Worm (Caenorhabditis elegans): ENCODE measurements around the gene irld-25.

DNA sequence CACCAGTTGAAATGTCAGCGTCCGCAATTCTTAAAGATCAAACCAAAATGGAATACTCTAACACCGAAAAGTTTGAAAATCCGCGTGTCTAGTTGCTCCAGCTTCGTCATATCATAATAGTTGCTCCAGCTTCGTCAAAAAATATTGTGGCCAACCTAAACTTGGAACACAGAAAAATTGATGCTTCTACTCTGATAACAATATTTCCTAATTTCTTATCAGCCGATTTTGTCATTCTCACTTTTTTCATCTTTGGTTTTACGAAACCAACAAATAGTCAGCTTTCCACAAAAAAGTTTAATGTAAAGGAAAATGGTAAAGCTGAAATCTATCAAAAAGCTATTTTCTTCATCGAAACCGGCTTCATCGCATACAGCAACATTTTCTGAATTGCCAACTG lies 39.0 kb upstream of the irld-25 start, which contains the start of gene fbxa-84:
- no peak for TF ChIP-seq eyg-1 (tag; optimal IDR thresholded peaks at IDR 0.05)
- TF ChIP-seq ceh-31 (tag; optimal IDR thresholded peaks at IDR 0.05) = no peak
- no peak for TF ChIP-seq nfya-1 (tag; optimal IDR thresholded peaks at IDR 0.05)
- TF ChIP-seq pqm-1 (tag; optimal IDR thresholded peaks at IDR 0.05) = no peak
- no peak for TF ChIP-seq sox-4 (tag; optimal IDR thresholded peaks at IDR 0.05)
- no peak for TF ChIP-seq pha-2 (tag; optimal IDR thresholded peaks at IDR 0.05)
